4 fruit fly cellular contexts compared by ENCODE assay signal in genomic region chr3L:5511959-5512358, dm6.
TF ChIP-seq lines count a peak whose summit lies in the region.

No protein-coding gene starts in this region.

TF ChIP-seq in whole organism, adult, 20 proteins besides CTCF, POLR2A, EP300 and RAD21 (continued from another document):
- TF ChIP-seq kay (GFP tag; lab: Kevin White, UChicago; ENCODE audit: borderline replicate concordance) (peak; percentile 9), CG5204 (GFP tag; optimal IDR thresholded peaks at IDR 0.05; lab: Kevin White, UChicago) (peak; percentile 74)

TF ChIP-seq in whole organism, embryonic, 481 proteins besides CTCF, POLR2A, EP300 and RAD21 (continued from another document and continues in another):
- TF ChIP-seq vfl (GFP tag; optimal IDR thresholded peaks at IDR 0.05; lab: Kevin White, UChicago) (peak; percentile 78), B-H2 (GFP tag; optimal IDR thresholded peaks at IDR 0.05; lab: Kevin White, UChicago) (peak; percentile 97), Doc2 (GFP tag; IDR thresholded peaks at IDR 0.05; lab: Robert Waterston, UW) (no peak), CG7271 (tag; optimal IDR thresholded peaks at IDR 0.05; lab: Kevin White, UChicago) (peak; percentile 82), CG6175 (GFP tag; IDR thresholded peaks at IDR 0.05; lab: Robert Waterston, UW) (peak; percentile 83; the same call in 2 of the 3 replicates), CG14965 (GFP tag; optimal IDR thresholded peaks at IDR 0.05; lab: Kevin White, UChicago; ENCODE audit: borderline replicate concordance) (peak; percentile 67), Stat92E (GFP tag; optimal IDR thresholded peaks at IDR 0.05; lab: Kevin White, UChicago) (no peak), CG7839 (tag; optimal IDR thresholded peaks at IDR 0.05; lab: Kevin White, UChicago) (peak; percentile 83), lilli (GFP tag; optimal IDR thresholded peaks at IDR 0.05; lab: Kevin White, UChicago) (peak; percentile 82), ara (GFP tag; IDR thresholded peaks at IDR 0.05; lab: Robert Waterston, UW) (peak; percentile 57), CG9817 (tag; optimal IDR thresholded peaks at IDR 0.05; lab: Kevin White, UChicago) (peak; percentile 87), CG6272 (GFP tag; IDR thresholded peaks at IDR 0.05; lab: Robert Waterston, UW) (peak; percentile 49), CG15696 (tag; optimal IDR thresholded peaks at IDR 0.05; lab: Kevin White, UChicago) (no peak), ERR (GFP tag; optimal IDR thresholded peaks at IDR 0.05; lab: Kevin White, UChicago) (no peak), run (tag; optimal IDR thresholded peaks at IDR 0.05; lab: Kevin White, UChicago) (peak; percentile 60), CG14710 (tag; optimal IDR thresholded peaks at IDR 0.05; lab: Kevin White, UChicago) (no peak), shn (GFP tag; optimal IDR thresholded peaks at IDR 0.05; lab: Kevin White, UChicago) (peak; percentile 87), Asciz (GFP tag; optimal IDR thresholded peaks at IDR 0.05; lab: Kevin White, UChicago) (peak; percentile 86), Lhr (GFP tag; optimal IDR thresholded peaks at IDR 0.05; lab: Kevin White, UChicago) (peak; percentile 88), Bgb (GFP tag; IDR thresholded peaks at IDR 0.05; lab: Robert Waterston, UW; ENCODE audit: partially characterized antibody) (peak; percentile 64), CG12155 (GFP tag; optimal IDR thresholded peaks at IDR 0.05; lab: Kevin White, UChicago) (peak; percentile 60), yki (optimal IDR thresholded peaks at IDR 0.05; lab: Kevin White, UChicago) (no peak), Spps (tag; optimal IDR thresholded peaks at IDR 0.05; lab: Kevin White, UChicago) (peak; percentile 73), gfzf (GFP tag; optimal IDR thresholded peaks at IDR 0.05; lab: Kevin White, UChicago) (peak; percentile 18), CG10267 (tag; optimal IDR thresholded peaks at IDR 0.05; lab: Kevin White, UChicago) (peak; percentile 64), Camta (GFP tag; optimal IDR thresholded peaks at IDR 0.05; lab: Kevin White, UChicago) (peak; percentile 87), sima (GFP tag; optimal IDR thresholded peaks at IDR 0.05; lab: Kevin White, UChicago) (peak; percentile 72), esg (GFP tag; conservative IDR thresholded peaks at IDR 0.05; lab: Robert Waterston, UW) (0 out of 2 replicates have a peak, but pooled peaks have one; percentile 7), wor (GFP tag; IDR thresholded peaks at IDR 0.05; lab: Robert Waterston, UW) (no peak), H2.0 (GFP tag; IDR thresholded peaks at IDR 0.05; lab: Robert Waterston, UW) (peak; percentile 61; the same call in 1 of the 2 replicates), maf-S (GFP tag; optimal IDR thresholded peaks at IDR 0.05; lab: Kevin White, UChicago) (peak; percentile 85), Dfd (GFP tag; optimal IDR thresholded peaks at IDR 0.05; lab: Kevin White, UChicago) (no peak), da (GFP tag; optimal IDR thresholded peaks at IDR 0.05; lab: Kevin White, UChicago) (peak; percentile 83), CG6813 (GFP tag; optimal IDR thresholded peaks at IDR 0.05; lab: Kevin White, UChicago) (peak; percentile 94), lmd (GFP tag; IDR thresholded peaks at IDR 0.05; lab: Robert Waterston, UW) (peak; percentile 69; the same call in 1 of the 2 replicates), Ssrp (tag; optimal IDR thresholded peaks at IDR 0.05; lab: Kevin White, UChicago) (no peak), fd64A (GFP tag; optimal IDR thresholded peaks at IDR 0.05; lab: Kevin White, UChicago) (peak; percentile 73), Lim3 (GFP tag; IDR thresholded peaks at IDR 0.05; lab: Robert Waterston, UW) (peak; percentile 28; the same call in 1 of the 2 replicates), pnt (GFP tag; optimal IDR thresholded peaks at IDR 0.05; lab: Kevin White, UChicago) (peak; percentile 5), trem (tag; optimal IDR thresholded peaks at IDR 0.05; lab: Kevin White, UChicago) (peak; percentile 51), Side (GFP tag; optimal IDR thresholded peaks at IDR 0.05; lab: Kevin White, UChicago) (peak; percentile 91), CG14050 (GFP tag; IDR thresholded peaks at IDR 0.05; lab: Robert Waterston, UW) (peak; percentile 75; the same call in 2 of the 3 replicates)

TF ChIP-seq in whole organism, prepupa, 60 proteins besides CTCF, POLR2A, EP300 and RAD21 (continued from another document):
- TF ChIP-seq CG1621 (tag; optimal IDR thresholded peaks at IDR 0.05; lab: Kevin White, UChicago) = no peak
- TF ChIP-seq Eip75B (GFP tag; optimal IDR thresholded peaks at IDR 0.05; lab: Kevin White, UChicago) = peak; percentile 65
- peak; percentile 24 for TF ChIP-seq CG6808 (GFP tag; optimal IDR thresholded peaks at IDR 0.05; lab: Kevin White, UChicago)
- peak; percentile 79 for TF ChIP-seq topi (GFP tag; optimal IDR thresholded peaks at IDR 0.05; lab: Kevin White, UChicago)
- peak; percentile 60 for TF ChIP-seq CG10669 (GFP tag; optimal IDR thresholded peaks at IDR 0.05; lab: Kevin White, UChicago)
- no peak; the same call in 1 of the 2 replicates for TF ChIP-seq CG15336 (GFP tag; IDR thresholded peaks at IDR 0.05; lab: Robert Waterston, UW)
- no peak for TF ChIP-seq Hr38 (GFP tag; optimal IDR thresholded peaks at IDR 0.05; lab: Kevin White, UChicago)
- no peak; the same call in 2 of the 3 replicates for TF ChIP-seq CG8119 (GFP tag; IDR thresholded peaks at IDR 0.05; lab: Robert Waterston, UW)
- no peak for TF ChIP-seq spab (GFP tag; optimal IDR thresholded peaks at IDR 0.05; lab: Kevin White, UChicago)
- peak; percentile 86 for TF ChIP-seq CG6163 (GFP tag; IDR thresholded peaks at IDR 0.05; lab: Robert Waterston, UW)
- peak; percentile 2 for TF ChIP-seq Hr4 (GFP tag; optimal IDR thresholded peaks at IDR 0.05; lab: Kevin White, UChicago)
- peak; percentile 32 for TF ChIP-seq fd59A (GFP tag; optimal IDR thresholded peaks at IDR 0.05; lab: Kevin White, UChicago)
- TF ChIP-seq CG11762 (GFP tag; optimal IDR thresholded peaks at IDR 0.05; lab: Kevin White, UChicago; ENCODE audit: insufficient read depth) = peak; percentile 69
- TF ChIP-seq dsx (GFP tag; optimal IDR thresholded peaks at IDR 0.05; lab: Kevin White, UChicago; ENCODE audit: poor library complexity, severe bottlenecking) = no peak
- peak; percentile 72 for TF ChIP-seq CG34406 (GFP tag; optimal IDR thresholded peaks at IDR 0.05; lab: Kevin White, UChicago)
- peak; percentile 49 for TF ChIP-seq Sox14 (GFP tag; optimal IDR thresholded peaks at IDR 0.05; lab: Kevin White, UChicago)
- TF ChIP-seq CG11902 (GFP tag; optimal IDR thresholded peaks at IDR 0.05; lab: Kevin White, UChicago) = peak; percentile 30
- TF ChIP-seq achi (GFP tag; optimal IDR thresholded peaks at IDR 0.05; lab: Kevin White, UChicago) = peak; percentile 70
- peak; percentile 57 for TF ChIP-seq dac (GFP tag; optimal IDR thresholded peaks at IDR 0.05; lab: Kevin White, UChicago)
- TF ChIP-seq lz (GFP tag; optimal IDR thresholded peaks at IDR 0.05; lab: Kevin White, UChicago) = peak; percentile 82
- peak; percentile 99 for TF ChIP-seq Blimp-1 (GFP tag; optimal IDR thresholded peaks at IDR 0.05; lab: Kevin White, UChicago)
- TF ChIP-seq OdsH (GFP tag; optimal IDR thresholded peaks at IDR 0.05; lab: Kevin White, UChicago) = peak; percentile 77
- peak; percentile 68 for TF ChIP-seq CG6792 (GFP tag; optimal IDR thresholded peaks at IDR 0.05; lab: Kevin White, UChicago)
- TF ChIP-seq Smox (GFP tag; optimal IDR thresholded peaks at IDR 0.05; lab: Kevin White, UChicago) = peak; percentile 72
- no peak for TF ChIP-seq ss (GFP tag; optimal IDR thresholded peaks at IDR 0.05; lab: Kevin White, UChicago)
- TF ChIP-seq vri (GFP tag; optimal IDR thresholded peaks at IDR 0.05; lab: Kevin White, UChicago) = peak; percentile 73
- peak; percentile 63 for TF ChIP-seq net (GFP tag; optimal IDR thresholded peaks at IDR 0.05; lab: Kevin White, UChicago)
- TF ChIP-seq CG31627 (GFP tag; optimal IDR thresholded peaks at IDR 0.05; lab: Kevin White, UChicago) = peak; percentile 80
- peak; percentile 84 for TF ChIP-seq CG3919 (GFP tag; optimal IDR thresholded peaks at IDR 0.05; lab: Kevin White, UChicago)
- peak; percentile 66 for TF ChIP-seq pdm3 (GFP tag; optimal IDR thresholded peaks at IDR 0.05; lab: Kevin White, UChicago)
- TF ChIP-seq fd85E (GFP tag; optimal IDR thresholded peaks at IDR 0.05; lab: Kevin White, UChicago) = peak; percentile 80
- TF ChIP-seq fkh (GFP tag; optimal IDR thresholded peaks at IDR 0.05; lab: Kevin White, UChicago) = no peak
- no peak for TF ChIP-seq CG6276 (GFP tag; optimal IDR thresholded peaks at IDR 0.05; lab: Kevin White, UChicago)
- TF ChIP-seq CG3032 (tag; optimal IDR thresholded peaks at IDR 0.05; lab: Kevin White, UChicago) = no peak
- peak; percentile 79 for TF ChIP-seq Sox102F (GFP tag; optimal IDR thresholded peaks at IDR 0.05; lab: Kevin White, UChicago)
- TF ChIP-seq CG11294 (GFP tag; IDR thresholded peaks at IDR 0.05; lab: Robert Waterston, UW) = peak; percentile 23; the same call in 1 of the 2 replicates
- peak; percentile 81 for TF ChIP-seq eg (GFP tag; IDR thresholded peaks at IDR 0.05; lab: Robert Waterston, UW)
- TF ChIP-seq Ets21C (GFP tag; optimal IDR thresholded peaks at IDR 0.05; lab: Kevin White, UChicago) = peak; percentile 60
- TF ChIP-seq CG8319 (GFP tag; optimal IDR thresholded peaks at IDR 0.05; lab: Kevin White, UChicago) = peak; percentile 63
- no peak for TF ChIP-seq Lpt (GFP tag; optimal IDR thresholded peaks at IDR 0.05; lab: Kevin White, UChicago)

TF ChIP-seq in whole organism, wandering third instar larva, 38 proteins besides CTCF, POLR2A, EP300 and RAD21 (continued from another document):
- TF ChIP-seq foxo (GFP tag; optimal IDR thresholded peaks at IDR 0.05; lab: Kevin White, UChicago) = peak; percentile 27 to 58
- TF ChIP-seq Rel (GFP tag; optimal IDR thresholded peaks at IDR 0.05; lab: Kevin White, UChicago) = no peak
- TF ChIP-seq Rel (tag; optimal IDR thresholded peaks at IDR 0.05; lab: Kevin White, UChicago) = no peak
- no peak for TF ChIP-seq dl (GFP tag; optimal IDR thresholded peaks at IDR 0.05; lab: Kevin White, UChicago; ENCODE audit: insufficient read depth in 1 of 2, partially characterized antibody in 2 of 2)
- TF ChIP-seq woc (GFP tag; optimal IDR thresholded peaks at IDR 0.05; lab: Kevin White, UChicago) = peak; percentile 22
- TF ChIP-seq psq (GFP tag; optimal IDR thresholded peaks at IDR 0.05; lab: Kevin White, UChicago) = no peak
- TF ChIP-seq jim (GFP tag; optimal IDR thresholded peaks at IDR 0.05; lab: Kevin White, UChicago) = no peak
- TF ChIP-seq Hnf4 (GFP tag; optimal IDR thresholded peaks at IDR 0.05; lab: Kevin White, UChicago) = peak; percentile 40
- peak; percentile 32 for TF ChIP-seq CG32264 (GFP tag; optimal IDR thresholded peaks at IDR 0.05; lab: Kevin White, UChicago)
- TF ChIP-seq ey (GFP tag; optimal IDR thresholded peaks at IDR 0.05; lab: Kevin White, UChicago) = peak; percentile 49
- peak; percentile 85 for TF ChIP-seq Hr83 (GFP tag; optimal IDR thresholded peaks at IDR 0.05; lab: Kevin White, UChicago; ENCODE audit: poor library complexity, severe bottlenecking)
